Fruit fly (Drosophila melanogaster): ENCODE data around the gene CG31689.
A peak's percentile ranks its signal among the peaks of the same experiment; 100 is the strongest.

The CG31689 gene

DNA sequence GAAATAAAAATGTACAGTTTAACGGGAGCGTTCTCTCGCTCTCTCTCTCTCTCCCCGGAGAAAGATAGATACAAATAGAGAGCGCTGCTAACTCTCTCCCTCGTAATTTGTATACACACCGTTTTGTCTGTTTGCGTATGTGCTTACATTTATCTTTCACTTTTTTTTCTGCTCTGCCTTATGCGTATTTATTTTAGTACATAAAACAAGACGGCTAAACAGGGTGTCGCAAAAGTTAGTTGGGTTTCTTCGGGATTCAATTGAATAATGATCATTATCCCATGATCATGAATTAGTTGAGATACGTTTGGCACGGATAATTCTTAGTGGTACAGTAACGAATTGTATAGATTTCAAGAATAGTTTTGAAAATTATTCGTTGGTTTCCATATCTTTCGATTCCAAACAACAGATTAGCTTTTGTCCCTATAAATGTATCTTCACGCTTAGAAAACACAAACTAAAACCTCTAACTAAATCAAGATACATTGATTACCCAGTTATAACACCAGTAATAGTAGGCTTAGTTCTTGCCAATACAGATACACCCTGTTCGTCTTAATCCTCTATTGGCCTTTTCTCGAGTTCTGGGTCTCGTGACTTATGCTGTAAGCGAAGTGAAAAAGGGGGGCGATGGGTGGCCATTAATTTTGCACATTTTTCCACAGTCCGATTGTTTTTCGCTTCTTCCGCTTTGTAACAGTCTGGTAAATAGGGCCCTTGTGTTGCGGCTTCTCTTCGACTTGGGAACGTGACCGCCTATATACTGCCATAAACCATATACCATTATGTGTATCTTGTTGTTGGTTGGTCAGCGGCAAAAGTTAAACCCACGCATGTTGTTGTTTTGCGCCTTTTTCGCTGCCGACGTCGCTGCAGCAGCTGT lies 29.2 kb downstream of the CG31689 start (continued):
- TF ChIP-seq CG17612 (GFP tag; IDR thresholded peaks at IDR 0.05) (no peak), row (GFP tag; IDR thresholded peaks at IDR 0.05) (no peak), az2 (GFP tag; optimal IDR thresholded peaks at IDR 0.05) (peak; percentile 76), zen2 (GFP tag; IDR thresholded peaks at IDR 0.05; ENCODE audit: partially characterized antibody) (no peak), Hr51 (GFP tag; optimal IDR thresholded peaks at IDR 0.05) (peak; percentile 5 to 90), CG17359 (tag; optimal IDR thresholded peaks at IDR 0.05) (peak; percentile 88), PHDP (tag; optimal IDR thresholded peaks at IDR 0.05) (peak; percentile 86), CG10147 (GFP tag; optimal IDR thresholded peaks at IDR 0.05) (peak; percentile 92), TFAM (GFP tag; optimal IDR thresholded peaks at IDR 0.05) (peak; percentile 65), pita (GFP tag; optimal IDR thresholded peaks at IDR 0.05) (no peak), Vsx1 (GFP tag; optimal IDR thresholded peaks at IDR 0.05) (peak; percentile 88), CG10543 (GFP tag; optimal IDR thresholded peaks at IDR 0.05) (peak; percentile 80), CG6254 (GFP tag; optimal IDR thresholded peaks at IDR 0.05) (peak; percentile 89), CG11560 (tag; IDR thresholded peaks at IDR 0.05) (no peak), Doc2 (GFP tag; IDR thresholded peaks at IDR 0.05) (no peak), br (optimal IDR thresholded peaks at IDR 0.05) (no peak), usp (GFP tag; optimal IDR thresholded peaks at IDR 0.05) (no peak), z (GFP tag; IDR thresholded peaks at IDR 0.05) (no peak), wdn (GFP tag; IDR thresholded peaks at IDR 0.05) (no peak), oc (tag; optimal IDR thresholded peaks at IDR 0.05) (peak; percentile 85), p53 (GFP tag; optimal IDR thresholded peaks at IDR 0.05) (peak; percentile 54), Gug (GFP tag; IDR thresholded peaks at IDR 0.05) (0 out of 4 replicates have a peak, but pooled peaks have one; percentile 1), sd (tag; optimal IDR thresholded peaks at IDR 0.05) (peak; percentile 7), nom (GFP tag; optimal IDR thresholded peaks at IDR 0.05) (peak; percentile 81), CG17912 (GFP tag; optimal IDR thresholded peaks at IDR 0.05) (peak; percentile 75), unc-4 (GFP tag; IDR thresholded peaks at IDR 0.05; ENCODE audit: partially characterized antibody) (no peak), CrebB (tag; optimal IDR thresholded peaks at IDR 0.05) (peak; percentile 79), CG14860 (GFP tag; IDR thresholded peaks at IDR 0.05; ENCODE audit: partially characterized antibody) (no peak), Sry-δ (GFP tag; optimal IDR thresholded peaks at IDR 0.05) (peak; percentile 0), lmd (GFP tag; IDR thresholded peaks at IDR 0.05) (no peak), Hand (GFP tag; optimal IDR thresholded peaks at IDR 0.05) (peak; percentile 82), CG4617 (GFP tag; optimal IDR thresholded peaks at IDR 0.05; ENCODE audit: borderline replicate concordance) (no peak), CG31441 (GFP tag; IDR thresholded peaks at IDR 0.05) (no peak), jigr1 (GFP tag; IDR thresholded peaks at IDR 0.05) (no peak), CG3407 (GFP tag; optimal IDR thresholded peaks at IDR 0.05) (peak; percentile 84), CG12659 (GFP tag; optimal IDR thresholded peaks at IDR 0.05) (peak; percentile 84), her (GFP tag; optimal IDR thresholded peaks at IDR 0.05) (peak; percentile 74), Mad (GFP tag; optimal IDR thresholded peaks at IDR 0.05) (peak; percentile 42), croc (GFP tag; conservative IDR thresholded peaks at IDR 0.05) (no peak; the same call in 2 of the 3 replicates), dysf (GFP tag; IDR thresholded peaks at IDR 0.05) (no peak), CG42726 (GFP tag; IDR thresholded peaks at IDR 0.05; ENCODE audit: partially characterized antibody) (no peak), dpn (GFP tag; optimal IDR thresholded peaks at IDR 0.05) (peak; percentile 74 to 78), Dll (GFP tag; IDR thresholded peaks at IDR 0.05; ENCODE audit: partially characterized antibody) (no peak), Antp (GFP tag; optimal IDR thresholded peaks at IDR 0.05) (peak; percentile 50), fd3F (GFP tag; optimal IDR thresholded peaks at IDR 0.05) (peak; percentile 69), exex (tag; optimal IDR thresholded peaks at IDR 0.05) (peak; percentile 34), H2.0 (GFP tag; IDR thresholded peaks at IDR 0.05) (no peak), ato (GFP tag; IDR thresholded peaks at IDR 0.05; ENCODE audit: partially characterized antibody) (no peak)

Measured in whole organism, embryonic.